Worm (Caenorhabditis elegans): ENCODE data around the gene F36G9.13.

DNA sequence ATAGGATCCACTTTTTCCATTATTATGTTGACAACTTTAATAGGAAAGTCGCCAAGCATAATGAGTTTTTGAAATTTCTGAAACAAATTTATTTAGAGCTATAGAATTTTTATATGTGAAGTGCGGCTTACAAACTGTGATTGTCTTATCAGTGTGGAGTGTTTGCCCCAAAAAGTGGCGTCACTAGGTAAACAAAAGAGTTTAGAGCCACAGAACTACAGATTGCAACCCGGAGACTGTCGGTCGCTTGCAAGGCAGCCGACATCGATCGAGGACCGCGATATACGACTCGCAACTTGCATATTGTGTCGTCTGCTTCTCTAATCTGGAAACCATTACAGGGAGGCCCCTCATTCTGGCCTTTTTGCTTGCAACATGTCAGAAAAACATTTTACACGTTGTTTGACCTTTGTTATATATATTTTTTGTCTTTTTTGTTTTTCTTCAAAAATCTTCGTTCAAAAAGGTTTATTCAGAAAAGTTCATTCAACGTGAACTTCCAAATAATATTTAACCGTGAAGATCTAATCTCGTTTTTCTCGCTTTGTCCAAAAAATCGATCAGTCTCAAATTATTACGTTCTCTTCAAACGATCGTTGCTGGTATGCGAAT, at the start of gene F36G9.13, which contains the start of gene fbxa-99:
- TF ChIP-seq ZK546.5 (tag; optimal IDR thresholded peaks at IDR 0.05) = no peak
- no peak for TF ChIP-seq skn-1 (tag; optimal IDR thresholded peaks at IDR 0.05)
- TF ChIP-seq nhr-237 (tag; optimal IDR thresholded peaks at IDR 0.05) = no peak
- no peak for TF ChIP-seq lin-39 (tag; optimal IDR thresholded peaks at IDR 0.05)
- no peak for TF ChIP-seq unc-62 (GFP tag; optimal IDR thresholded peaks at IDR 0.05)
- TF ChIP-seq ama-1 (optimal IDR thresholded peaks at IDR 0.05) = no peak
- no peak for TF ChIP-seq nhr-23 (tag; optimal IDR thresholded peaks at IDR 0.05)
- TF ChIP-seq sma-3 (GFP tag; optimal IDR thresholded peaks at IDR 0.05) = no peak
- TF ChIP-seq mdl-1 (tag; optimal IDR thresholded peaks at IDR 0.05) = no peak
- TF ChIP-seq lin-13 (GFP tag; optimal IDR thresholded peaks at IDR 0.05) = no peak
- no peak for TF ChIP-seq nhr-77 (tag; optimal IDR thresholded peaks at IDR 0.05)
